Worm (Caenorhabditis elegans): ENCODE data around the gene del-9.

DNA sequence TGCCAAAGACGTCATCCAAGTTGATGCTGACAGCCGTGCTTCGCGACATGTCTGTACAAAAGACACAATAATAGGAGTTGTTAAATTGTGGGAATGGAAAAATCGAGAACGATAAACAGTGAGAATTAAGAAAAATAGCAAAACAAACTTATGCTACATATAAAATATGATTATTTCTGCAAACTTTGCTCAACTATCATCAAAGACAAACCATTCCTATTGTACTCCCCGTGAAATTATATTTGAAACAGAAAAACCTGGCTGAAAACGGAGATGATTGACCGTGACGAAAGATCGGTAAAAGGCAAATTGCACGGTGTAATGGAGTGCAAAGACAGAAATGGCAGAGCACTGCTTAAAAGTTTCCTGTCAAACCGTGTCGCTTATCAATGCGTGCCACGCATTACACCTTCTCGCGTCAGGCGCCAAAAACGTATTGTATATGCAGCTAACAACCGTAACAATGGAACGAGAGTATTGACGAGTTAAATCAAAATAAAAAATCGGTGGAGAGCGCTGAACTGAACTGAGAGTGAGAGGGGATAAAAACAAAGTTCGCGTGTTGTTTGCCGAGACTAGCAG lies 6.0 kb downstream of the del-9 start, which contains the start of gene C18B2.5:
- no peak for TF ChIP-seq tbx-11 (GFP tag; IDR thresholded peaks at IDR 0.05)
- TF ChIP-seq flt-1 (GFP tag; IDR thresholded peaks at IDR 0.05) = no peak
- no peak for TF ChIP-seq ama-1 (optimal IDR thresholded peaks at IDR 0.05)
- TF ChIP-seq ceh-13 (GFP tag; optimal IDR thresholded peaks at IDR 0.05) = no peak
- TF ChIP-seq hmg-4 (GFP tag; optimal IDR thresholded peaks at IDR 0.05) = no peak
- no peak for TF ChIP-seq ets-7 (tag; optimal IDR thresholded peaks at IDR 0.05)
- no peak for TF ChIP-seq hnd-1 (tag; optimal IDR thresholded peaks at IDR 0.05)
- TF ChIP-seq scrt-1 (GFP tag; IDR thresholded peaks at IDR 0.05) = no peak
- no peak for TF ChIP-seq tbx-37 (GFP tag; conservative IDR thresholded peaks at IDR 0.05)
- TF ChIP-seq ceh-36 (tag; optimal IDR thresholded peaks at IDR 0.05) = no peak
- no peak for TF ChIP-seq sea-1 (GFP tag; conservative IDR thresholded peaks at IDR 0.05)
- no peak for TF ChIP-seq F13C5.2 (tag; optimal IDR thresholded peaks at IDR 0.05)
- no peak for TF ChIP-seq pes-1 (GFP tag; IDR thresholded peaks at IDR 0.05)
- TF ChIP-seq B0310.2 (tag; optimal IDR thresholded peaks at IDR 0.05) = no peak

Data from whole organism, early embryonic.